Worm (Caenorhabditis elegans) whole organism, young adult: ENCODE data around the gene T25B9.9.

Experiments
- ama-1 ChIP-seq, 3 experiments: fragments of 150-350 bp in 1 of 3; sonication (generic microtip) in 2 of 3; optimal IDR thresholded peaks; 2 replicates each; lab custom pipeline; 2014 to 2018; ENCODE audit warnings: missing biosample characterization in 2 of 3, missing genetic modification characterization in 2 of 3, missing genetic modification reagents in 2 of 3
- aptf-3 ChIP-seq: fragments of 200-800 bp; sonication (Bioruptor generic); IDR thresholded peaks from 2 replicates; pipeline ENCODE4 v1.3.6; 2022; ENCODE audit warnings: missing genetic modification characterization, missing compliant biosample characterization
- egl-18 ChIP-seq: fragments of 200-800 bp; sonication (Bioruptor generic); IDR thresholded peaks from 2 replicates; pipeline ENCODE4 v1.3.6; 2022; ENCODE audit warnings: missing genetic modification reagents, missing genetic modification characterization, missing compliant biosample characterization

DNA sequence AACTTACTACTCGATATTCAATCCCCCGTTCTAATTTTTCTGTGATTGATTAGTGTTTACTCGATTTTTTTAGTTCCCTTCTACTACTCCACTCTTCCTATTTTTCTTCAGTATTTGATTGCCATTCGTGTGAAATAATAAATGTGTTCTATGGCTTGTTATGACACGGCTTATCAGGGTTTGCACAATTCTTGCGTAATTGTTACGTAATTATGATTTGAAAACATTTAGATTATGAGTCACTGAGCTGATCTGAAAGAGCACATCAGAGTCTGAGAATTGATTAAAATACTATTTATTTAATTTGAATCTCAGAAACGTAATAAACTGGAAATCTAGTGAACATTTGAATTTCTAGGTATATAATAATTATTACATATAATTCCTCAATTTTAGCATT lies 8.1 kb downstream of the T25B9.9 start:
- TF ChIP-seq ama-1 (optimal IDR thresholded peaks at IDR 0.05; lab: Kevin White, UChicago) (no peak), ama-1 (GFP tag; optimal IDR thresholded peaks at IDR 0.05; lab: Kevin White, UChicago) (no peak), aptf-3 (no peak), egl-18 (GFP tag; lab: Robert Waterston, UW) (no peak)
